Worm (Caenorhabditis elegans): ENCODE results near the gene mam-5.
"Not testable (repeated sequence)": the region's sequence is repeated elsewhere in the genome, so short reads cannot be mapped to it uniquely, and the experiment has no call there.

The mam-5 gene

DNA sequence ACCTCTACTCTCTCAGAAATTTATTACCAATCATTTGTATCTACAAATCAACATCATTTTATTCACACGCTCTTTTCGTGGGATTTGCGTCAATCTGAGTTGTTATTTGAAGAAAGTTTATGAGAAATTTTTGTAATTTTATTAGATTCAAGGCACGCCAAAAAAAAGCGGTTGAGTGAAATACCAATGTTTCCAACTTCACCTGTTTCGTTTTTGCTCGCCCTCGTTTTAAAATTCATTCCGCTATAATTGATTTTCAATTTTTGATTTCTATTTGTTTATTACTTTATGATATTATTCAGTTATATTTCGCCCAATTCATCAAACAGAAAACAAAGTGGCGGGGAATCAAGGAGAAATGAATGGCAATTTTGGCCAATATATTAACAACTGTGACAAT lies 48.3 kb downstream of the mam-5 start, which contains the start of gene K08H10.10:
Gene K08H10.10 (plus strand): TSS at position 301 of the 400 bp plus-strand sequence.
- no peak for TF ChIP-seq dao-5 (tag; optimal IDR thresholded peaks at IDR 0.05)
- TF ChIP-seq W03F9.2 (tag; optimal IDR thresholded peaks at IDR 0.05): no peak
- TF ChIP-seq him-1 (tag; optimal IDR thresholded peaks at IDR 0.05): no peak

DNA sequence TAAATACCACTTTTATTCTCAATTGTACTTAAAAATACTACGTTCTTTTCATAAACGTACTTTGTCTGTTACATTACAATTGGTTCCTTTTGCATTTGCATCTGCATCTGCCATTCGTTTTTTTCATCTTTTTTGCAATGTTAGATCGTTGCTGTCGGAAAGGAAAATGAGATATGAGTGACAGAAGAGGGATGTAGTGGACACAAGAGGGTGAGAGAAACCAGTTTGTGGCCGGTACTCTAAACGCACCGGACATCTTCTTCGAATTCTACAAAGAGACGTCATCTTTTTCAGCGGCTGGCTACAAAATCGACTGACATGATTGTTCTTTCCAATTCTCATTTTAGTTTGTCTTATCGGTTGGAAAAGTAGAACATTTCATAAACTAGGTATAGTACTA lies 50.2 kb downstream of the mam-5 start:
- no peak for TF ChIP-seq dao-5 (tag; optimal IDR thresholded peaks at IDR 0.05)
- no peak for TF ChIP-seq him-1 (tag; optimal IDR thresholded peaks at IDR 0.05)
- no peak for TF ChIP-seq W03F9.2 (tag; optimal IDR thresholded peaks at IDR 0.05)

DNA sequence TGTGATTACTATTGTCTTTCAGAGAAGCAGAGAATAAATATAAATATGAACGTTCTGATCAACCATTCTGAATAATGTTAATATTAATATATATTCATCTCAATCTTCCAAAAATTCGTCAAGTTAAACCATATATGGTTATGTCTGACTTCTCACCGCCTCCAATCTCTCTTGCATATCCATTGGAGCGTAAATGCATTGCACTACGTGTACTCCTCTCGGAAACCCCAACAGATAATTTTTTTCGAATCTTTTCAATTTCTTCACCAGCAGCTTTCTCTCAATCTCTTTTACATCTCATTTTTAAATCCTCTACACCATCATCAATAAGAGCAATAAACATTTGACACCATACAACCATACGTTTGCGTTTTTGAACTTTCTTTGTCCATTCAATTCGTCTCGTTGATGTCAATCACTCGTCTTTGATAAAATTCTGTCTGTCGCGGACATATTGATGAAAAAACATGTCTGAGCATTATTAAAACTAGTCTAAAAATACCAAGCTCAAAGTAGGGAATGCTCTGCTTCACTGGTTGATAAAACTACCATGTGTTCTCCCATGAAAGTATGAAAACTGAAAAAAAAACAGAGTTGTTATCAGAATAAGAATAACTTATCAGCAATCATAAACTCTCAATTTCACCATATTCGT lies 50.9 kb downstream of the mam-5 start:
- TF ChIP-seq W03F9.2 (tag; optimal IDR thresholded peaks at IDR 0.05): peak; percentile 74
- TF ChIP-seq dao-5 (tag; optimal IDR thresholded peaks at IDR 0.05): no peak
- TF ChIP-seq him-1 (tag; optimal IDR thresholded peaks at IDR 0.05): no peak

DNA sequence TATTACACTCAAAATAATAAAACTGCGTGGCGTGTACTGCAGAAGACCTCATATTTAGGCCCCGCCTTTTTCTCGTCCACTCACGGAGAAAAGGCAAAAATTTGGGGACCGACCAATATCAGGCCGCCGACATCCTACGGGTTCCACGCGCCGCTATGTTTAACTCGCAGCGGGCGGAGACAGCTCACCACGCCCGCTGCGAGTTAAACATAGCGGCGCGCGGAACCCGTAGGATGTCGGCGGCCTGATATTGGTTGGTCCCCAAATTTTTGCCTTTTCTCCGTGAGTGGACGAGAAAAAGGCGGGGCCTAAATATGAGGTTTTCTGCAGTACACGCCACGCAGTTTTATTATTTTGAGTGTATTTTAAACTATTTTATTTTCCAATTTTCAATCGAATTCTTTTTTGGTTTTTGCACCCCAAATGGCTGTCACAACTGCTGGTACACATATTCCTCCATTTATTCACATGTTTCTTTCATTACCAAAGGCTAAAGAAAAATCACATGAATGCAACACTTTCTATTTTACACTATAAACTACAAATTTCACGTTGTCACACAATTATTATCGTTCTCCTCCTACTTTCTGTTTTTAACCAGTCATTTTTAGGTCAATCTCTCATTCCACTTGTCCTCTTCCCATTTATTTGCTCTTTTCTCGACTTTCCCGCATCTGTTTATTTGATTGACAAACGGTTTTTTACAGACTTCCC lies 51.7 kb downstream of the mam-5 start, which contains the start of gene uda-1:
Gene uda-1 (plus strand): TSS at position 708 of the 714 bp plus-strand sequence.
- not testable (repeated sequence) for TF ChIP-seq dao-5, him-1, W03F9.2 (tag; optimal IDR thresholded peaks at IDR 0.05)

DNA sequence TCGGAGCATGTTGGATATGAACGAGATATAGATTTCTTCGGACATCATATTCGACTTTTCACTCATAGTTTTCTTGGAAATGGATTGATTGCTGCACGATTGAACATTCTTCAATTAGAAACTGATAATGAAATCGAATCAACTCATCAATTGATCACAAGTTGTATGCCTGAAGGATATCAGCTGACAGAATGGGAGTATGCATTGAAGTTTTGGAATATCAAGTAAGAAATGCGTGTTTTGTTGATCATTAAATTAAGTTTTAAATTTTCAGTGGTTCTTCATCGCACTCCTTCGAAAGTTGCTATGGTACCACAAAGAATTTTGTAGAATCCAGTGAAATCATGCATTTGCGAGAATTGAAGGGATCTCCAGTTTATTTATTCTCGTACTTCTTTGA lies 53.9 kb downstream of the mam-5 start:
- TF ChIP-seq W03F9.2 (tag; optimal IDR thresholded peaks at IDR 0.05): no peak

Data from whole organism, L4/young adult.